Worm (Caenorhabditis elegans) whole organism, L4 larva: ENCODE measurements around the gene B0454.26.

Experiments used
- F49E8.2 ChIP-seq: sonication (generic microtip); optimal IDR thresholded peaks from 2 replicates; lab custom pipeline; 2016; ENCODE audit warnings: missing compliant biosample characterization, mild to moderate bottlenecking, missing genetic modification characterization, borderline replicate concordance
- ama-1 ChIP-seq: fragments of 150-350 bp; optimal IDR thresholded peaks from 2 replicates; lab custom pipeline; 2014; ENCODE audit warnings: inconsistent platforms, mixed read lengths
- lin-15B ChIP-seq: fragments of 150-350 bp; sonication (generic microtip); optimal IDR thresholded peaks from 3 replicates; lab custom pipeline; 2014; ENCODE audit warnings: missing biosample characterization, missing genetic modification characterization
- pqm-1 ChIP-seq: sonication (generic microtip); optimal IDR thresholded peaks from 2 replicates; lab custom pipeline; 2017; ENCODE audit warnings: missing biosample characterization, missing genetic modification characterization
- zfp-2 ChIP-seq: sonication (generic microtip); optimal IDR thresholded peaks from 2 replicates; lab custom pipeline; 2016; ENCODE audit warnings: mild to moderate bottlenecking, missing genetic modification characterization, missing compliant biosample characterization

- TF ChIP-seq zfp-2 (no peak), ama-1 (lab: Kevin White, UChicago) (no peak), F49E8.2 (tag; lab: Kevin White, UChicago) (no peak), pqm-1 (tag; lab: Kevin White, UChicago) (no peak), lin-15B (tag; lab: Kevin White, UChicago) (no peak)
These were observed 50.5 kb downstream of the B0454.26 start, which contains the start of gene lido-7 for ce11 chrII:2987854-2988350.
